Fruit fly (Drosophila melanogaster): Measurements from ENCODE around the gene PGRP-LC.

Gene PGRP-LC

dm6 chr3L:9358713-9359040 is 20.1 kb downstream of the PGRP-LC start, which contains the start of the genes UGP and Svip (continued):
- TF ChIP-seq CG7357 (GFP tag; IDR thresholded peaks at IDR 0.05) (no peak), gsb-n (tag; optimal IDR thresholded peaks at IDR 0.05) (peak; percentile 45), slbo (GFP tag; IDR thresholded peaks at IDR 0.05) (peak; percentile 24; the same call in 1 of the 2 replicates), CG4360 (GFP tag; IDR thresholded peaks at IDR 0.05) (0 out of 2 replicates have a peak, but pooled peaks have one; percentile 5), pho (GFP tag; optimal IDR thresholded peaks at IDR 0.05) (no peak), CG31388 (GFP tag; optimal IDR thresholded peaks at IDR 0.05) (no peak), croc (GFP tag; conservative IDR thresholded peaks at IDR 0.05) (no peak), CG10979 (tag; optimal IDR thresholded peaks at IDR 0.05) (no peak), CG6175 (GFP tag; IDR thresholded peaks at IDR 0.05) (no peak), Aef1 (GFP tag; IDR thresholded peaks at IDR 0.05) (no peak), jing (GFP tag; optimal IDR thresholded peaks at IDR 0.05) (no peak), psq (GFP tag; optimal IDR thresholded peaks at IDR 0.05) (peak; percentile 25), CG8089 (GFP tag; optimal IDR thresholded peaks at IDR 0.05) (no peak), fd64A (GFP tag; optimal IDR thresholded peaks at IDR 0.05) (no peak), al (GFP tag; IDR thresholded peaks at IDR 0.05) (no peak), CG18599 (GFP tag; optimal IDR thresholded peaks at IDR 0.05) (no peak), CG2678 (tag; optimal IDR thresholded peaks at IDR 0.05) (peak; percentile 1), Nf-YB (GFP tag; optimal IDR thresholded peaks at IDR 0.05) (no peak), chm (GFP tag; IDR thresholded peaks at IDR 0.05) (no peak), fd102C (GFP tag; optimal IDR thresholded peaks at IDR 0.05) (no peak), Dref (GFP tag; IDR thresholded peaks at IDR 0.05) (no peak), aop (GFP tag; IDR thresholded peaks at IDR 0.05) (no peak), CG16815 (GFP tag; optimal IDR thresholded peaks at IDR 0.05) (no peak), crp (GFP tag; optimal IDR thresholded peaks at IDR 0.05) (peak; percentile 77 to 95), hkb (optimal IDR thresholded peaks at IDR 0.05) (no peak), hkb (GFP tag; IDR thresholded peaks at IDR 0.05) (no peak), tx (GFP tag; optimal IDR thresholded peaks at IDR 0.05) (no peak), Elba2 (GFP tag; optimal IDR thresholded peaks at IDR 0.05) (no peak), da (GFP tag; optimal IDR thresholded peaks at IDR 0.05) (no peak), jigr1 (GFP tag; IDR thresholded peaks at IDR 0.05) (no peak), CG7839 (tag; optimal IDR thresholded peaks at IDR 0.05) (no peak), sna (GFP tag; IDR thresholded peaks at IDR 0.05; ENCODE audit: partially characterized antibody) (0 out of 2 replicates have a peak, but pooled peaks have one; percentile 20), CG2116 (GFP tag; optimal IDR thresholded peaks at IDR 0.05) (peak; percentile 15), trh (GFP tag; optimal IDR thresholded peaks at IDR 0.05) (no peak), amos (GFP tag; IDR thresholded peaks at IDR 0.05; ENCODE audit: partially characterized antibody) (no peak), CG15011 (GFP tag; optimal IDR thresholded peaks at IDR 0.05) (no peak), CG8944 (GFP tag; optimal IDR thresholded peaks at IDR 0.05) (no peak), CG17385 (GFP tag; optimal IDR thresholded peaks at IDR 0.05) (peak; percentile 97), ssp (GFP tag; IDR thresholded peaks at IDR 0.05) (no peak), lov (optimal IDR thresholded peaks at IDR 0.05) (no peak), lov (GFP tag; IDR thresholded peaks at IDR 0.05) (no peak), Jarid2 (GFP tag; optimal IDR thresholded peaks at IDR 0.05) (no peak), nerfin-2 (GFP tag; IDR thresholded peaks at IDR 0.05; ENCODE audit: partially characterized antibody) (no peak), HHEX (GFP tag; optimal IDR thresholded peaks at IDR 0.05) (no peak), CG10209 (GFP tag; optimal IDR thresholded peaks at IDR 0.05) (no peak), CG4424 (GFP tag; optimal IDR thresholded peaks at IDR 0.05) (no peak), Taf1 (GFP tag; IDR thresholded peaks at IDR 0.05) (no peak), hb (GFP tag; IDR thresholded peaks at IDR 0.05; ENCODE audit: partially characterized antibody) (no peak), Atf6 (GFP tag; IDR thresholded peaks at IDR 0.05) (0 out of 2 replicates have a peak, but pooled peaks have one; percentile 8), nom (GFP tag; optimal IDR thresholded peaks at IDR 0.05) (no peak), Dll (GFP tag; IDR thresholded peaks at IDR 0.05; ENCODE audit: partially characterized antibody) (peak; percentile 28; the same call in 1 of the 4 replicates), Hmr (GFP tag; optimal IDR thresholded peaks at IDR 0.05) (no peak)
